Fruit fly (Drosophila melanogaster) whole organism, embryonic: Measurements from ENCODE around the gene CG43618.
A peak's percentile ranks its signal among the peaks of the same experiment; 100 is the strongest.

Experiments used
- ATbp ChIP-seq: fragments of 200-800 bp; sonication (Bioruptor generic); optimal IDR thresholded peaks from 2 replicates; lab custom pipeline; 2017; ENCODE audit warnings: missing biosample characterization, mild to moderate bottlenecking, missing genetic modification characterization, missing genetic modification reagents
- Atf3 ChIP-seq: fragments of 200-800 bp; sonication (Bioruptor generic); optimal IDR thresholded peaks from 3 replicates; lab custom pipeline; 2016; ENCODE audit warnings: missing biosample characterization, missing genetic modification characterization
- Blimp-1 ChIP-seq: fragments of 200-800 bp; sonication (Bioruptor generic); optimal IDR thresholded peaks from 3 replicates; lab custom pipeline; 2018; ENCODE audit warnings: missing biosample characterization, missing genetic modification characterization, mild to moderate bottlenecking, moderate library complexity, missing genetic modification reagents
- CG10267 ChIP-seq: fragments of 200-800 bp; sonication (Bioruptor generic); optimal IDR thresholded peaks from 2 replicates; lab custom pipeline; 2018; ENCODE audit warnings: missing biosample characterization, mild to moderate bottlenecking, missing genetic modification characterization, moderate library complexity
- CG10462 ChIP-seq: fragments of 200-800 bp; sonication (Bioruptor generic); optimal IDR thresholded peaks from 2 replicates; lab custom pipeline; 2016; ENCODE audit warnings: missing biosample characterization, missing genetic modification characterization
- CG10543 ChIP-seq: fragments of 200-800 bp; sonication (Bioruptor generic); optimal IDR thresholded peaks from 3 replicates; lab custom pipeline; 2017; ENCODE audit warnings: missing biosample characterization, mild to moderate bottlenecking, missing genetic modification characterization, moderate library complexity
- CG12219 ChIP-seq: fragments of 200-800 bp; sonication (Bioruptor generic); optimal IDR thresholded peaks from 3 replicates; lab custom pipeline; 2018; ENCODE audit warnings: missing biosample characterization, mild to moderate bottlenecking, missing genetic modification characterization
- CG12744 ChIP-seq: fragments of 200-800 bp; sonication (Bioruptor generic); optimal IDR thresholded peaks from 2 replicates; lab custom pipeline; 2016; ENCODE audit warnings: missing biosample characterization, missing genetic modification characterization
- CG13424 ChIP-seq: fragments of 200-800 bp; sonication (Bioruptor generic); optimal IDR thresholded peaks from 2 replicates; lab custom pipeline; 2019; ENCODE audit warnings: missing biosample characterization, mild to moderate bottlenecking, missing genetic modification characterization, moderate library complexity
- CG13894 ChIP-seq: fragments of 200-800 bp; sonication (Bioruptor generic); optimal IDR thresholded peaks from 3 replicates; lab custom pipeline; 2018; ENCODE audit warnings: missing biosample characterization, mild to moderate bottlenecking, missing genetic modification characterization, moderate library complexity
- CG15479 ChIP-seq: fragments of 200-800 bp; sonication (Bioruptor generic); optimal IDR thresholded peaks from 3 replicates; lab custom pipeline; 2019; ENCODE audit warnings: missing biosample characterization, mild to moderate bottlenecking, missing genetic modification characterization, moderate library complexity
- CG17359 ChIP-seq: fragments of 200-800 bp; sonication (Bioruptor generic); optimal IDR thresholded peaks from 3 replicates; lab custom pipeline; 2018; ENCODE audit warnings: missing biosample characterization, mild to moderate bottlenecking, missing genetic modification characterization, moderate library complexity
- CG17829 ChIP-seq: fragments of 200-800 bp; optimal IDR thresholded peaks from 2 replicates; lab custom pipeline; 2019; ENCODE audit warnings: missing biosample characterization, mild to moderate bottlenecking, missing genetic modification characterization, moderate library complexity
- CG18262 ChIP-seq: fragments of 200-800 bp; optimal IDR thresholded peaks from 3 replicates; lab custom pipeline; 2019; ENCODE audit warnings: missing biosample characterization, mild to moderate bottlenecking, missing genetic modification characterization, moderate library complexity
- CG30020 ChIP-seq: fragments of 200-800 bp; optimal IDR thresholded peaks from 2 replicates; lab custom pipeline; 2019; ENCODE audit warnings: missing biosample characterization, mild to moderate bottlenecking, missing genetic modification characterization, moderate library complexity
- CG6175 ChIP-seq: fragments of 200-800 bp; sonication (Bioruptor generic); IDR thresholded peaks from 3 replicates; pipeline ENCODE4 v1.3.6; 2022; ENCODE audit warnings: missing biosample characterization, missing genetic modification characterization
- CG6272 ChIP-seq: fragments of 200-800 bp; sonication (Bioruptor generic); IDR thresholded peaks from 2 replicates; pipeline ENCODE4 v1.3.6; 2022; ENCODE audit warnings: missing biosample characterization, missing genetic modification characterization
- CG6854 ChIP-seq: fragments of 200-800 bp; sonication (Bioruptor generic); optimal IDR thresholded peaks from 3 replicates; lab custom pipeline; 2017; ENCODE audit warnings: missing biosample characterization, mild to moderate bottlenecking, missing genetic modification characterization
- CG7556 ChIP-seq: fragments of 200-800 bp; sonication (Bioruptor generic); optimal IDR thresholded peaks from 2 replicates; lab custom pipeline; 2017; ENCODE audit warnings: missing biosample characterization, mild to moderate bottlenecking, missing genetic modification characterization
- CG7963 ChIP-seq: fragments of 200-800 bp; sonication (Bioruptor generic); IDR thresholded peaks from 3 replicates; pipeline ENCODE4 v1.3.6; 2022; ENCODE audit warnings: missing biosample characterization, missing genetic modification characterization; ENCODE audit not compliant: partially characterized antibody
- CG8290 ChIP-seq, 3 experiments: fragments of 200-800 bp; sonication (Bioruptor generic); optimal IDR thresholded peaks; 2 replicates each; lab custom pipeline; 2016 to 2019; ENCODE audit warnings: missing biosample characterization in 3 of 3, missing genetic modification characterization in 3 of 3, mild to moderate bottlenecking in 2 of 3, moderate library complexity in 1 of 3
- CHES-1-like ChIP-seq: fragments of 200-800 bp; sonication (Bioruptor generic); optimal IDR thresholded peaks from 2 replicates; lab custom pipeline; 2016; ENCODE audit warnings: missing biosample characterization, missing genetic modification characterization
- CoRest ChIP-seq: fragments of 200-800 bp; sonication (Bioruptor generic); optimal IDR thresholded peaks from 3 replicates; lab custom pipeline; 2018; ENCODE audit warnings: missing biosample characterization, mild to moderate bottlenecking, missing genetic modification characterization, moderate library complexity
- Dref ChIP-seq: fragments of 200-800 bp; sonication (Bioruptor generic); IDR thresholded peaks from 2 replicates; pipeline ENCODE4 v1.3.6; 2022; ENCODE audit warnings: missing biosample characterization, missing genetic modification characterization
- Eip74EF ChIP-seq, 2 experiments: fragments of 200-800 bp in 1 of 2; fragments of >200 bp in 1 of 2; sonication (Bioruptor generic) in 1 of 2; optimal IDR thresholded peaks; 2 replicates each; lab custom pipeline; 2017 to 2019; ENCODE audit warnings: missing biosample characterization in 2 of 2, missing genetic modification characterization in 2 of 2, mild to moderate bottlenecking in 1 of 2, moderate library complexity in 1 of 2
- Elba2 ChIP-seq: fragments of 200-800 bp; sonication (Bioruptor generic); optimal IDR thresholded peaks from 3 replicates; lab custom pipeline; 2016; ENCODE audit warnings: missing biosample characterization, missing genetic modification characterization
- HLH4C ChIP-seq: fragments of 200-800 bp; sonication (Bioruptor generic); IDR thresholded peaks from 3 replicates; pipeline ENCODE4 v1.3.6; 2022; ENCODE audit warnings: missing biosample characterization, missing genetic modification characterization; ENCODE audit not compliant: partially characterized antibody
- Hand ChIP-seq: fragments of 200-800 bp; sonication (Bioruptor generic); optimal IDR thresholded peaks from 2 replicates; lab custom pipeline; 2017; ENCODE audit warnings: mild to moderate bottlenecking, missing biosample characterization, missing genetic modification reagents, missing genetic modification characterization
- HmgD ChIP-seq: fragments of 200-800 bp; sonication (Bioruptor generic); optimal IDR thresholded peaks from 3 replicates; lab custom pipeline; 2016; ENCODE audit warnings: missing biosample characterization, missing genetic modification characterization
- Hr51 ChIP-seq, 2 experiments: fragments of 200-800 bp; sonication (Bioruptor generic); optimal IDR thresholded peaks; 2 replicates in 1 of 2; 3 replicates in 1 of 2; lab custom pipeline; 2016 to 2018; ENCODE audit warnings: missing biosample characterization in 2 of 2, missing genetic modification characterization in 2 of 2, mild to moderate bottlenecking in 1 of 2, moderate library complexity in 1 of 2
- Kr ChIP-seq: fragments of 200-800 bp; sonication (Bioruptor generic); optimal IDR thresholded peaks from 2 replicates; lab custom pipeline; 2017; ENCODE audit warnings: missing biosample characterization, mild to moderate bottlenecking, missing genetic modification characterization
- Max ChIP-seq: fragments of 200-800 bp; sonication (Bioruptor generic); optimal IDR thresholded peaks from 2 replicates; lab custom pipeline; 2016; ENCODE audit warnings: missing biosample characterization, mild to moderate bottlenecking, missing genetic modification characterization
- Nf-YC ChIP-seq: fragments of 200-800 bp; optimal IDR thresholded peaks from 3 replicates; lab custom pipeline; 2019; ENCODE audit warnings: missing biosample characterization, mild to moderate bottlenecking, missing genetic modification characterization, moderate library complexity
- Ptx1 ChIP-seq: fragments of 200-800 bp; sonication (Bioruptor generic); IDR thresholded peaks from 2 replicates; pipeline ENCODE4 v1.3.6; 2022; ENCODE audit warnings: missing biosample characterization, missing genetic modification characterization
- Sox102F ChIP-seq: fragments of 200-800 bp; sonication (Bioruptor generic); optimal IDR thresholded peaks from 2 replicates; lab custom pipeline; 2018; ENCODE audit warnings: missing biosample characterization, mild to moderate bottlenecking, missing genetic modification characterization, moderate library complexity
- Taf1 ChIP-seq: fragments of 200-800 bp; sonication (Bioruptor generic); IDR thresholded peaks from 2 replicates; pipeline ENCODE4 v1.3.6; 2022; ENCODE audit warnings: missing biosample characterization, missing genetic modification characterization
- Vsx1 ChIP-seq: fragments of 200-800 bp; sonication (Bioruptor generic); optimal IDR thresholded peaks from 2 replicates; lab custom pipeline; 2017; ENCODE audit warnings: missing biosample characterization, mild to moderate bottlenecking, missing genetic modification characterization, missing genetic modification reagents
- ash1 ChIP-seq: fragments of 200-800 bp; sonication (Bioruptor generic); optimal IDR thresholded peaks from 2 replicates; lab custom pipeline; 2018; ENCODE audit warnings: missing biosample characterization, mild to moderate bottlenecking, missing genetic modification characterization
- bcd ChIP-seq: fragments of 200-800 bp; sonication (Bioruptor generic); optimal IDR thresholded peaks from 2 replicates; lab custom pipeline; 2017; ENCODE audit warnings: missing biosample characterization, mild to moderate bottlenecking, missing genetic modification characterization
- exex ChIP-seq: fragments of 200-800 bp; sonication (Bioruptor generic); optimal IDR thresholded peaks from 4 replicates; lab custom pipeline; 2018; ENCODE audit warnings: missing biosample characterization, mild to moderate bottlenecking, missing genetic modification characterization, moderate library complexity
- grau ChIP-seq: fragments of 200-800 bp; optimal IDR thresholded peaks from 3 replicates; lab custom pipeline; 2019; ENCODE audit warnings: missing biosample characterization, mild to moderate bottlenecking, missing genetic modification characterization, moderate library complexity
- h ChIP-seq: fragments of >200 bp; optimal IDR thresholded peaks from 2 replicates; lab custom pipeline; 2017
- mirr ChIP-seq: fragments of 200-800 bp; sonication (Bioruptor generic); optimal IDR thresholded peaks from 3 replicates; lab custom pipeline; 2018; ENCODE audit warnings: missing biosample characterization, mild to moderate bottlenecking, missing genetic modification characterization
- pfk ChIP-seq: fragments of 200-800 bp; sonication (Bioruptor generic); optimal IDR thresholded peaks from 2 replicates; lab custom pipeline; 2018; ENCODE audit warnings: missing biosample characterization, mild to moderate bottlenecking, missing genetic modification characterization, moderate library complexity
- sisA ChIP-seq: fragments of 200-800 bp; sonication (Bioruptor generic); IDR thresholded peaks from 2 replicates; pipeline ENCODE4 v1.3.6; 2022; ENCODE audit warnings: missing biosample characterization, missing genetic modification characterization
- sqz ChIP-seq: fragments of 200-800 bp; sonication (Bioruptor generic); optimal IDR thresholded peaks from 3 replicates; lab custom pipeline; 2018; ENCODE audit warnings: missing biosample characterization, mild to moderate bottlenecking, missing genetic modification characterization
- ssp ChIP-seq: fragments of 200-800 bp; sonication (Bioruptor generic); IDR thresholded peaks from 2 replicates; pipeline ENCODE4 v1.3.6; 2022; ENCODE audit warnings: missing biosample characterization, missing genetic modification characterization
- unpg ChIP-seq: fragments of 200-800 bp; sonication (Bioruptor generic); optimal IDR thresholded peaks from 3 replicates; lab custom pipeline; 2018; ENCODE audit warnings: missing biosample characterization, mild to moderate bottlenecking, missing genetic modification characterization, moderate library complexity

CG43618 gene

dm6 chr3R:8001074-8001669 is 47.8 kb upstream of the CG43618 start, which contains the start of the genes Kmn2 and CG2698 (continued):
- peak; percentile 97 for TF ChIP-seq CG6272
- TF ChIP-seq CG10543 = peak; percentile 95
- TF ChIP-seq bcd (GFP tag; lab: Kevin White, UChicago) = peak; percentile 96
- peak; percentile 95 for TF ChIP-seq CG13424
- TF ChIP-seq Taf1 (GFP tag; lab: Robert Waterston, UW) = peak; percentile 96
- peak; percentile 94 for TF ChIP-seq Sox102F (GFP tag; lab: Kevin White, UChicago)
- TF ChIP-seq CG6175 (GFP tag; lab: Robert Waterston, UW) = peak; percentile 92
- peak; percentile 94 for TF ChIP-seq CG7556 (GFP tag; lab: Kevin White, UChicago)
- peak; percentile 80 to 94 for TF ChIP-seq Hr51 (GFP tag; optimal IDR thresholded peaks at IDR 0.05; lab: Kevin White, UChicago)
- TF ChIP-seq Elba2 = peak; percentile 78
- peak; percentile 64 for TF ChIP-seq CHES-1-like
- TF ChIP-seq CG8290 (GFP tag; optimal IDR thresholded peaks at IDR 0.05; lab: Kevin White, UChicago) = peak; percentile 95
- peak; percentile 42 to 75 for TF ChIP-seq CG8290 (tag; optimal IDR thresholded peaks at IDR 0.05; lab: Kevin White, UChicago)
- TF ChIP-seq ash1 (GFP tag; lab: Kevin White, UChicago) = peak; percentile 20
- TF ChIP-seq CG13894 (tag; lab: Kevin White, UChicago) = peak; percentile 89
- peak; percentile 92 for TF ChIP-seq Blimp-1 (GFP tag; lab: Kevin White, UChicago)
- TF ChIP-seq Hand (GFP tag; lab: Kevin White, UChicago) = peak; percentile 88
- TF ChIP-seq CG6854 (GFP tag; lab: Kevin White, UChicago) = peak; percentile 76
- TF ChIP-seq exex (tag; lab: Kevin White, UChicago) = peak; percentile 76
- TF ChIP-seq CG10267 (tag; lab: Kevin White, UChicago) = peak; percentile 100
- peak; percentile 94 for TF ChIP-seq ATbp
- peak in 1 of 2 experiments; percentile 90 for TF ChIP-seq Eip74EF (GFP tag; optimal IDR thresholded peaks at IDR 0.05; lab: Kevin White, UChicago)
- TF ChIP-seq sisA (GFP tag; lab: Robert Waterston, UW) = peak; percentile 98
- TF ChIP-seq CG10462 (GFP tag; lab: Kevin White, UChicago) = peak; percentile 85
- peak; percentile 84 for TF ChIP-seq Nf-YC
- peak; percentile 95 for TF ChIP-seq CG17829 (tag; lab: Kevin White, UChicago)
- TF ChIP-seq mirr = peak; percentile 78
- TF ChIP-seq CG30020 (tag; lab: Kevin White, UChicago) = peak; percentile 79
- peak; percentile 81 for TF ChIP-seq Vsx1 (GFP tag; lab: Kevin White, UChicago)
- no peak; the same call in 1 of the 3 replicates for TF ChIP-seq HLH4C (GFP tag; lab: Robert Waterston, UW)
- TF ChIP-seq CG12744 = peak; percentile 73
- TF ChIP-seq ssp (GFP tag; lab: Robert Waterston, UW) = peak; percentile 94
- peak; percentile 32 for TF ChIP-seq HmgD (GFP tag; lab: Kevin White, UChicago)
- TF ChIP-seq Atf3 = peak; percentile 76
- TF ChIP-seq CG18262 (tag; lab: Kevin White, UChicago) = peak; percentile 95
- TF ChIP-seq sqz (GFP tag; lab: Kevin White, UChicago) = peak; percentile 90
- TF ChIP-seq Kr (GFP tag; lab: Kevin White, UChicago) = no peak
- no peak for TF ChIP-seq CG15479 (GFP tag; lab: Kevin White, UChicago)
- TF ChIP-seq h (lab: Kevin White, UChicago) = no peak
- peak; percentile 81 for TF ChIP-seq CG12219 (GFP tag; lab: Kevin White, UChicago)
- TF ChIP-seq unpg = peak; percentile 95
- TF ChIP-seq CoRest (tag; lab: Kevin White, UChicago) = peak; percentile 97
- TF ChIP-seq Dref = peak; percentile 44
- TF ChIP-seq grau (tag; lab: Kevin White, UChicago) = peak; percentile 100
- peak; percentile 99 for TF ChIP-seq Ptx1
- peak; percentile 96 for TF ChIP-seq Max (GFP tag; lab: Kevin White, UChicago)
- peak; percentile 96 for TF ChIP-seq CG17359 (tag; lab: Kevin White, UChicago)
- no peak for TF ChIP-seq CG7963 (GFP tag; lab: Robert Waterston, UW)
- no peak for TF ChIP-seq pfk (GFP tag; lab: Kevin White, UChicago)
